Worm (Caenorhabditis elegans) whole organism, late embryonic: ENCODE data around the gene srg-31.

Experiments used
- C08G9.2 ChIP-seq: sonication (generic microtip); optimal IDR thresholded peaks from 2 replicates; lab custom pipeline; 2016; ENCODE audit warnings: mild to moderate bottlenecking, missing genetic modification characterization, moderate library complexity, missing compliant biosample characterization
- K09A11.1 ChIP-seq: sonication (generic microtip); optimal IDR thresholded peaks from 2 replicates; lab custom pipeline; 2017; ENCODE audit warnings: antibody characterized with exemption, mild to moderate bottlenecking, missing genetic modification characterization, missing compliant biosample characterization; ENCODE audit not compliant: insufficient read depth
- T23F11.4 ChIP-seq: fragments of 200-800 bp; sonication (Bioruptor generic); optimal IDR thresholded peaks from 2 replicates; lab custom pipeline; 2018; ENCODE audit warnings: mild to moderate bottlenecking, missing genetic modification characterization, missing compliant biosample characterization
- Y22D7AL.16 ChIP-seq: sonication (generic microtip); optimal IDR thresholded peaks from 2 replicates; lab custom pipeline; 2016; ENCODE audit warnings: missing genetic modification characterization, missing compliant biosample characterization
- ahr-1 ChIP-seq: sonication (generic microtip); optimal IDR thresholded peaks from 2 replicates; lab custom pipeline; 2016; ENCODE audit warnings: missing genetic modification characterization, missing compliant biosample characterization
- ceh-14 ChIP-seq: sonication (generic microtip); optimal IDR thresholded peaks from 2 replicates; lab custom pipeline; 2016; ENCODE audit warnings: missing genotype, missing genetic modification characterization, missing compliant biosample characterization
- ceh-18 ChIP-seq: sonication (generic microtip); optimal IDR thresholded peaks from 2 replicates; lab custom pipeline; 2016; ENCODE audit warnings: missing genetic modification characterization, missing compliant biosample characterization
- ceh-19 ChIP-seq: fragments of 200-800 bp; sonication (Bioruptor generic); optimal IDR thresholded peaks from 2 replicates; lab custom pipeline; 2018; ENCODE audit warnings: mild to moderate bottlenecking, missing genetic modification characterization, missing compliant biosample characterization
- ceh-24 ChIP-seq: sonication (generic microtip); optimal IDR thresholded peaks from 2 replicates; lab custom pipeline; 2016; ENCODE audit warnings: mild to moderate bottlenecking, missing genetic modification characterization, missing compliant biosample characterization
- ceh-30 ChIP-seq: fragments of 150-350 bp; optimal IDR thresholded peaks from 2 replicates; lab custom pipeline; 2014; ENCODE audit warnings: missing biosample characterization, missing genetic modification characterization
- ceh-31 ChIP-seq: sonication (generic microtip); optimal IDR thresholded peaks from 2 replicates; lab custom pipeline; 2016; ENCODE audit warnings: missing genetic modification characterization, missing compliant biosample characterization
- ceh-34 ChIP-seq: sonication (generic microtip); optimal IDR thresholded peaks from 2 replicates; lab custom pipeline; 2016; ENCODE audit warnings: mild to moderate bottlenecking, missing genetic modification characterization, missing compliant biosample characterization
- ceh-45 ChIP-seq: fragments of 200-800 bp; sonication (Bioruptor generic); IDR thresholded peaks from 2 replicates; pipeline ENCODE4 v1.3.6; 2022; ENCODE audit warnings: missing genetic modification reagents, missing genetic modification characterization, missing compliant biosample characterization
- ceh-48 ChIP-seq: sonication (generic microtip); optimal IDR thresholded peaks from 2 replicates; lab custom pipeline; 2016; ENCODE audit warnings: missing genetic modification characterization, inconsistent platforms, missing compliant biosample characterization
- ceh-6 ChIP-seq: fragments of 200-800 bp; sonication (Bioruptor generic); optimal IDR thresholded peaks from 2 replicates; lab custom pipeline; 2018; ENCODE audit warnings: mild to moderate bottlenecking, missing genetic modification characterization, missing compliant biosample characterization
- ceh-9 ChIP-seq: sonication (generic microtip); optimal IDR thresholded peaks from 2 replicates; lab custom pipeline; 2016; ENCODE audit warnings: mild to moderate bottlenecking, missing genetic modification characterization, inconsistent platforms, missing compliant biosample characterization
- elt-2 ChIP-seq: sonication (generic microtip); optimal IDR thresholded peaks from 2 replicates; lab custom pipeline; 2016; ENCODE audit warnings: missing genetic modification reagents, missing genetic modification characterization, missing compliant biosample characterization
- ets-4 ChIP-seq: sonication (generic microtip); optimal IDR thresholded peaks from 2 replicates; lab custom pipeline; 2016; ENCODE audit warnings: missing genetic modification characterization, missing compliant biosample characterization
- fax-1 ChIP-seq: sonication (generic microtip); optimal IDR thresholded peaks from 2 replicates; lab custom pipeline; 2016; ENCODE audit warnings: missing genotype, missing genetic modification characterization, missing compliant biosample characterization
- fkh-10 ChIP-seq: fragments of 150-350 bp; optimal IDR thresholded peaks from 2 replicates; lab custom pipeline; 2014; ENCODE audit warnings: missing biosample characterization, missing genetic modification reagents, missing genetic modification characterization
- gmeb-2 ChIP-seq: sonication (generic microtip); optimal IDR thresholded peaks from 2 replicates; lab custom pipeline; 2016; ENCODE audit warnings: missing genetic modification characterization, inconsistent platforms, missing compliant biosample characterization
- hlh-13 ChIP-seq: fragments of 200-800 bp; sonication (Bioruptor generic); optimal IDR thresholded peaks from 2 replicates; lab custom pipeline; 2018; ENCODE audit warnings: mild to moderate bottlenecking, missing genetic modification characterization, missing compliant biosample characterization
- hlh-15 ChIP-seq: sonication (generic microtip); optimal IDR thresholded peaks from 2 replicates; lab custom pipeline; 2016; ENCODE audit warnings: missing genetic modification characterization, missing compliant biosample characterization
- hlh-30 ChIP-seq: sonication (generic microtip); optimal IDR thresholded peaks from 2 replicates; lab custom pipeline; 2017; ENCODE audit warnings: antibody characterized with exemption, missing genetic modification characterization, missing compliant biosample characterization; ENCODE audit not compliant: insufficient read depth
- hlh-6 ChIP-seq: sonication (generic microtip); optimal IDR thresholded peaks from 2 replicates; lab custom pipeline; 2016; ENCODE audit warnings: missing genotype, missing genetic modification characterization, missing compliant biosample characterization
- lim-6 ChIP-seq: sonication (generic microtip); optimal IDR thresholded peaks from 2 replicates; lab custom pipeline; 2016; ENCODE audit warnings: missing genetic modification characterization, missing compliant biosample characterization
- lin-11 ChIP-seq: fragments of 200-800 bp; sonication (Bioruptor generic); optimal IDR thresholded peaks from 2 replicates; lab custom pipeline; 2018; ENCODE audit warnings: mild to moderate bottlenecking, missing genetic modification characterization, missing compliant biosample characterization
- madf-2 ChIP-seq: sonication (generic microtip); optimal IDR thresholded peaks from 2 replicates; lab custom pipeline; 2017; ENCODE audit warnings: missing genetic modification characterization, missing compliant biosample characterization
- mec-3 ChIP-seq: sonication (generic microtip); optimal IDR thresholded peaks from 2 replicates; lab custom pipeline; 2016; ENCODE audit warnings: borderline replicate concordance, missing genetic modification characterization, missing compliant biosample characterization
- nfya-1 ChIP-seq: sonication (generic microtip); optimal IDR thresholded peaks from 2 replicates; lab custom pipeline; 2017; ENCODE audit warnings: missing genetic modification characterization, mild to moderate bottlenecking, missing compliant biosample characterization, antibody characterized with exemption, moderate library complexity
- nhr-232 ChIP-seq: sonication (generic microtip); optimal IDR thresholded peaks from 2 replicates; lab custom pipeline; 2016; ENCODE audit warnings: missing genetic modification characterization, missing compliant biosample characterization
- npax-4 ChIP-seq: sonication (generic microtip); optimal IDR thresholded peaks from 2 replicates; lab custom pipeline; 2016; ENCODE audit warnings: missing genetic modification characterization, missing compliant biosample characterization
- odd-2 ChIP-seq: sonication (generic microtip); optimal IDR thresholded peaks from 2 replicates; lab custom pipeline; 2017; ENCODE audit warnings: antibody characterized with exemption, mild to moderate bottlenecking, missing genetic modification characterization, missing compliant biosample characterization
- pag-3 ChIP-seq: sonication (generic microtip); optimal IDR thresholded peaks from 2 replicates; lab custom pipeline; 2016; ENCODE audit warnings: missing compliant biosample characterization, missing genetic modification characterization, borderline replicate concordance
- pat-9 ChIP-seq: fragments of 200-800 bp; sonication (Bioruptor generic); optimal IDR thresholded peaks from 2 replicates; lab custom pipeline; 2018; ENCODE audit warnings: mild to moderate bottlenecking, missing genetic modification characterization, moderate library complexity, missing compliant biosample characterization
- pax-1 ChIP-seq: fragments of 150-350 bp; optimal IDR thresholded peaks from 2 replicates; lab custom pipeline; 2014; ENCODE audit warnings: missing biosample characterization, missing genetic modification characterization
- pha-2 ChIP-seq: sonication (generic microtip); optimal IDR thresholded peaks from 2 replicates; lab custom pipeline; 2017; ENCODE audit warnings: mild to moderate bottlenecking, missing genetic modification characterization, missing compliant biosample characterization
- rnt-1 ChIP-seq: sonication (generic microtip); optimal IDR thresholded peaks from 2 replicates; lab custom pipeline; 2016; ENCODE audit warnings: missing genetic modification characterization, missing compliant biosample characterization
- tbx-2 ChIP-seq: sonication (generic microtip); optimal IDR thresholded peaks from 2 replicates; lab custom pipeline; 2016; ENCODE audit warnings: missing genetic modification characterization, missing compliant biosample characterization
- ttx-3 ChIP-seq: sonication (generic microtip); optimal IDR thresholded peaks from 2 replicates; lab custom pipeline; 2016; ENCODE audit warnings: missing genetic modification reagents, missing genetic modification characterization, missing compliant biosample characterization
- unc-42 ChIP-seq: sonication (generic microtip); optimal IDR thresholded peaks from 2 replicates; lab custom pipeline; 2016; ENCODE audit warnings: missing genotype, missing genetic modification characterization, missing compliant biosample characterization
- zip-5 ChIP-seq: sonication (generic microtip); optimal IDR thresholded peaks from 2 replicates; lab custom pipeline; 2016; ENCODE audit warnings: missing genetic modification characterization, missing compliant biosample characterization
- ztf-16 ChIP-seq: sonication (generic microtip); optimal IDR thresholded peaks from 2 replicates; lab custom pipeline; 2017; ENCODE audit warnings: missing genetic modification characterization, missing compliant biosample characterization

Gene srg-31

ce11 chrV:6949770-6950169, 3.9 kb downstream of the srg-31 start, which contains the start of gene Y57E12B.11:
TSS of gene Y57E12B.11 (minus strand) at chrV:6949870.
- TF ChIP-seq gmeb-2 (no peak), ceh-48 (tag; lab: Kevin White, UChicago) (no peak), pha-2 (tag; lab: Kevin White, UChicago) (no peak), npax-4 (no peak), odd-2 (no peak), nfya-1 (tag; lab: Kevin White, UChicago) (no peak), unc-42 (no peak), pat-9 (tag; lab: Kevin White, UChicago) (no peak), lin-11 (tag; lab: Kevin White, UChicago) (no peak), ceh-30 (tag; lab: Kevin White, UChicago) (no peak), hlh-15 (tag; lab: Kevin White, UChicago) (no peak), elt-2 (no peak), hlh-30 (tag; lab: Kevin White, UChicago) (no peak), tbx-2 (tag; lab: Kevin White, UChicago) (no peak), hlh-13 (GFP tag; lab: Kevin White, UChicago) (no peak)

ce11 chrV:6948225-6948624, 5.5 kb downstream of the srg-31 start, which contains the start of gene Y57E12B.1:
TSS of gene Y57E12B.1 (plus strand) at chrV:6948525.
- TF ChIP-seq ztf-16 (tag; lab: Kevin White, UChicago) (no peak), fkh-10 (GFP tag; lab: Kevin White, UChicago) (no peak), elt-2 (no peak), ceh-34 (tag; lab: Kevin White, UChicago) (no peak), ceh-6 (no peak), ceh-24 (tag; lab: Kevin White, UChicago) (no peak), npax-4 (no peak), ceh-14 (no peak), Y22D7AL.16 (tag; lab: Kevin White, UChicago) (no peak), nhr-232 (tag; lab: Kevin White, UChicago) (no peak), K09A11.1 (tag; lab: Kevin White, UChicago) (no peak), pag-3 (tag; lab: Kevin White, UChicago) (no peak), ahr-1 (no peak)

- no peak for TF ChIP-seq mec-3 (tag; lab: Kevin White, UChicago)
- no peak for TF ChIP-seq gmeb-2
- TF ChIP-seq fax-1: no peak
- no peak for TF ChIP-seq ttx-3 (tag; lab: Kevin White, UChicago)
- TF ChIP-seq ets-4: no peak
- TF ChIP-seq zip-5: no peak
Observed at ce11 chrV:6947442-6947841, 6.3 kb downstream of the srg-31 start, which contains the start of gene Y57E12B.4. TSS of gene Y57E12B.4 (minus strand) at chrV:6947542.

- TF ChIP-seq ceh-9 (tag; lab: Kevin White, UChicago) (no peak), hlh-13 (GFP tag; lab: Kevin White, UChicago) (no peak), pat-9 (tag; lab: Kevin White, UChicago) (no peak), ceh-45 (no peak), lim-6 (tag; lab: Kevin White, UChicago) (no peak), fax-1 (no peak), T23F11.4 (GFP tag; lab: Kevin White, UChicago) (no peak), gmeb-2 (no peak), rnt-1 (tag; lab: Kevin White, UChicago) (no peak), ceh-18 (tag; lab: Kevin White, UChicago) (no peak), ceh-19 (GFP tag; lab: Kevin White, UChicago) (no peak), madf-2 (no peak), ets-4 (no peak), pax-1 (tag; lab: Kevin White, UChicago) (no peak), ceh-34 (tag; lab: Kevin White, UChicago) (no peak), C08G9.2 (tag; lab: Kevin White, UChicago) (no peak), pag-3 (tag; lab: Kevin White, UChicago) (no peak), hlh-6 (no peak), tbx-2 (tag; lab: Kevin White, UChicago) (no peak), ceh-31 (tag; lab: Kevin White, UChicago) (no peak)
Observed at ce11 chrV:6935878-6936277, 17.8 kb downstream of the srg-31 start, which contains the start of gene Y57E12B.10. TSS of gene Y57E12B.10 (minus strand) at chrV:6935978.
